Worm (Caenorhabditis elegans) whole organism, L4/young adult: ENCODE data around the gene W02H5.19.

Experiments used
- W03F9.2 ChIP-seq: fragments of 150-350 bp; optimal IDR thresholded peaks from 2 replicates; lab custom pipeline; 2014; ENCODE audit warnings: missing biosample characterization, missing genetic modification characterization
- dao-5 ChIP-seq: sonication (generic microtip); optimal IDR thresholded peaks from 2 replicates; lab custom pipeline; 2016; ENCODE audit warnings: missing genotype, missing genetic modification characterization, moderate library complexity, missing compliant biosample characterization
- him-1 ChIP-seq: sonication (generic microtip); optimal IDR thresholded peaks from 2 replicates; lab custom pipeline; 2016; ENCODE audit warnings: missing genotype, missing genetic modification reagents, missing genetic modification characterization, missing compliant biosample characterization

- TF ChIP-seq W03F9.2 (tag; lab: Kevin White, UChicago) = peak; percentile 2
- TF ChIP-seq dao-5 = no peak
- TF ChIP-seq him-1 (tag; lab: Kevin White, UChicago) = no peak
Measured at ce11 chrV:2657682-2658081, 19.0 kb downstream of the W02H5.19 start.
